Worm (Caenorhabditis elegans) whole organism, mixed stage, embryonic: ENCODE data around the gene ifa-3.

Source experiments
- M03D4.4 ChIP-seq: sonication (generic microtip); optimal IDR thresholded peaks from 2 replicates; lab custom pipeline; 2017; ENCODE audit warnings: mild to moderate bottlenecking, missing genetic modification characterization, missing compliant biosample characterization
- bed-3 ChIP-seq: fragments of 200-800 bp; sonication (Bioruptor generic); optimal IDR thresholded peaks from 3 replicates; lab custom pipeline; 2018; ENCODE audit warnings: mild to moderate bottlenecking, missing genetic modification characterization, moderate library complexity, missing compliant biosample characterization
- blmp-1 ChIP-seq: fragments of 150-350 bp; optimal IDR thresholded peaks from 2 replicates; lab custom pipeline; 2014; ENCODE audit warnings: missing biosample characterization, missing genetic modification characterization
- ceh-39 ChIP-seq: fragments of 150-350 bp; optimal IDR thresholded peaks from 2 replicates; lab custom pipeline; 2014; ENCODE audit warnings: missing biosample characterization, missing genetic modification characterization
- ceh-43 ChIP-seq: fragments of 200-800 bp; sonication (Bioruptor generic); optimal IDR thresholded peaks from 2 replicates; lab custom pipeline; 2018; ENCODE audit warnings: mild to moderate bottlenecking, missing genetic modification characterization, moderate library complexity, missing compliant biosample characterization
- ceh-83 ChIP-seq: fragments of 200-800 bp; sonication (Bioruptor generic); optimal IDR thresholded peaks from 2 replicates; lab custom pipeline; 2018; ENCODE audit warnings: mild to moderate bottlenecking, missing genetic modification characterization, missing compliant biosample characterization
- ces-1 ChIP-seq: fragments of 150-350 bp; optimal IDR thresholded peaks from 2 replicates; lab custom pipeline; 2014; ENCODE audit warnings: missing biosample characterization, missing genetic modification reagents, missing genetic modification characterization
- drap-1 ChIP-seq: fragments of 200-800 bp; sonication (Bioruptor generic); optimal IDR thresholded peaks from 3 replicates; lab custom pipeline; 2018; ENCODE audit warnings: mild to moderate bottlenecking, missing genetic modification characterization, missing compliant biosample characterization
- elt-1 ChIP-seq: sonication (generic microtip); optimal IDR thresholded peaks from 2 replicates; lab custom pipeline; 2017; ENCODE audit warnings: missing genetic modification characterization, mild to moderate bottlenecking, missing compliant biosample characterization, antibody characterized with exemption, moderate library complexity, borderline replicate concordance; ENCODE audit not compliant: insufficient read depth
- elt-3 ChIP-seq: fragments of 150-350 bp; optimal IDR thresholded peaks from 2 replicates; lab custom pipeline; 2014; ENCODE audit warnings: missing biosample characterization, missing genetic modification characterization
- ham-2 ChIP-seq: fragments of 200-800 bp; sonication (Bioruptor generic); optimal IDR thresholded peaks from 2 replicates; lab custom pipeline; 2018; ENCODE audit warnings: mild to moderate bottlenecking, missing genetic modification characterization, missing compliant biosample characterization
- hlh-1 ChIP-seq: fragments of 150-350 bp; optimal IDR thresholded peaks from 2 replicates; lab custom pipeline; 2014; ENCODE audit warnings: missing biosample characterization, missing genetic modification reagents, missing genetic modification characterization
- lin-13 ChIP-seq: fragments of 150-350 bp; optimal IDR thresholded peaks from 2 replicates; lab custom pipeline; 2014; ENCODE audit warnings: missing biosample characterization, missing genetic modification characterization
- lin-32 ChIP-seq: fragments of 200-800 bp; sonication (Bioruptor generic); optimal IDR thresholded peaks from 2 replicates; lab custom pipeline; 2018; ENCODE audit warnings: mild to moderate bottlenecking, missing genetic modification characterization, missing compliant biosample characterization
- lsy-2 ChIP-seq: fragments of 150-350 bp; optimal IDR thresholded peaks from 2 replicates; lab custom pipeline; 2014; ENCODE audit warnings: missing biosample characterization, missing genetic modification characterization
- mab-5 ChIP-seq: fragments of 150-350 bp; optimal IDR thresholded peaks from 2 replicates; lab custom pipeline; 2014; ENCODE audit warnings: missing biosample characterization, missing genetic modification characterization
- mep-1 ChIP-seq: fragments of 150-350 bp; optimal IDR thresholded peaks from 2 replicates; lab custom pipeline; 2017; ENCODE audit warnings: missing biosample characterization, missing genetic modification reagents, missing genetic modification characterization, inconsistent platforms
- mls-2 ChIP-seq: sonication (generic microtip); optimal IDR thresholded peaks from 2 replicates; lab custom pipeline; 2016; ENCODE audit warnings: mild to moderate bottlenecking, missing genetic modification characterization, moderate library complexity, missing compliant biosample characterization
- nhr-12 ChIP-seq: fragments of 150-350 bp; optimal IDR thresholded peaks from 2 replicates; lab custom pipeline; 2014; ENCODE audit warnings: missing biosample characterization, missing genetic modification characterization
- nhr-2 ChIP-seq: fragments of 150-350 bp; optimal IDR thresholded peaks from 2 replicates; lab custom pipeline; 2014; ENCODE audit warnings: missing biosample characterization, missing genetic modification characterization
- nhr-28 ChIP-seq: fragments of 150-350 bp; optimal IDR thresholded peaks from 2 replicates; lab custom pipeline; 2014; ENCODE audit warnings: missing biosample characterization, missing genetic modification characterization
- nhr-76 ChIP-seq: sonication (generic microtip); optimal IDR thresholded peaks from 2 replicates; lab custom pipeline; 2017; ENCODE audit warnings: missing biosample characterization, missing genetic modification characterization
- pha-4 ChIP-seq: fragments of 150-350 bp; optimal IDR thresholded peaks from 2 replicates; lab custom pipeline; 2018; ENCODE audit warnings: missing biosample characterization, missing genetic modification reagents, missing genetic modification characterization
- sem-2 ChIP-seq: fragments of 200-800 bp; sonication (Bioruptor generic); optimal IDR thresholded peaks from 2 replicates; lab custom pipeline; 2018; ENCODE audit warnings: mild to moderate bottlenecking, missing genetic modification characterization, missing compliant biosample characterization
- snpc-4 ChIP-seq: fragments of 150-350 bp; optimal IDR thresholded peaks from 2 replicates; lab custom pipeline; 2014; ENCODE audit warnings: missing biosample characterization, missing genetic modification characterization
- sptf-1 ChIP-seq: sonication (generic microtip); optimal IDR thresholded peaks from 2 replicates; lab custom pipeline; 2017; ENCODE audit warnings: mild to moderate bottlenecking, missing genetic modification characterization, moderate library complexity, missing compliant biosample characterization
- unc-120 ChIP-seq: sonication (generic microtip); optimal IDR thresholded peaks from 2 replicates; lab custom pipeline; 2017; ENCODE audit warnings: missing genetic modification characterization, missing compliant biosample characterization; ENCODE audit not compliant: poor library complexity, severe bottlenecking
- unc-39 ChIP-seq: fragments of 150-350 bp; optimal IDR thresholded peaks from 2 replicates; lab custom pipeline; 2014; ENCODE audit warnings: missing biosample characterization, missing genetic modification characterization
- unc-62 ChIP-seq: fragments of 150-350 bp; optimal IDR thresholded peaks from 2 replicates; lab custom pipeline; 2014; ENCODE audit warnings: missing biosample characterization, missing genetic modification reagents, missing genetic modification characterization
- zip-8 ChIP-seq: fragments of 150-350 bp; optimal IDR thresholded peaks from 2 replicates; lab custom pipeline; 2014; ENCODE audit warnings: missing biosample characterization, missing genetic modification characterization
- ztf-11 ChIP-seq: fragments of 150-350 bp; optimal IDR thresholded peaks from 2 replicates; lab custom pipeline; 2014; ENCODE audit warnings: missing biosample characterization, missing genetic modification characterization

The ifa-3 gene

DNA sequence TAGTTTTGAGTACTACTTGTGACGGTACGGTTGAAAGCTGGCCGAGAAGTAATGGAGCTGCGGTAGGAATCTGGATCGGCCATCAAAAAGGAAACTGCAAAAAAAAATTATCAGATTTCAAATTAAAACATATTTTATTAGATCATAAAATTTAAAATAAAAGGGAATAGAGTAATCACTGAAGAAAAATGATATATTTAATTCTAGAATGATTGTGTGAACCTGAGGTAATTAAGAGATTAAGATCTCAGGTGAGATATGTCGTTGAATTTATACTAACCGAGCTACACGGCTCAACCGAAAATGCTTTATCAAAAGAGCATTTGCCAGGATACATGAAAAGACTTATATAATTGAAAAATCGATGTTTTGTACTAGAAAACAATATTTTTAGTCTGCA lies at the start of gene ifa-3:
TSS of gene ifa-3 (minus strand) at position 101 of the 400 bp plus-strand sequence.
- TF ChIP-seq unc-39 (tag; lab: Kevin White, UChicago) (no peak), nhr-12 (no peak), elt-3 (tag; lab: Kevin White, UChicago) (no peak), unc-120 (no peak), lin-32 (GFP tag; lab: Kevin White, UChicago) (no peak), ces-1 (no peak), nhr-76 (tag; lab: Kevin White, UChicago) (no peak), lsy-2 (tag; lab: Kevin White, UChicago) (no peak), snpc-4 (no peak), nhr-28 (tag; lab: Kevin White, UChicago) (no peak), drap-1 (no peak), hlh-1 (tag; lab: Kevin White, UChicago) (no peak), ztf-11 (tag; lab: Kevin White, UChicago) (no peak), M03D4.4 (tag; lab: Kevin White, UChicago) (no peak), blmp-1 (tag; lab: Kevin White, UChicago) (no peak)

ce11 chrX:16318248-16318647 lies 48.4 kb upstream of the ifa-3 start:
- TF ChIP-seq sem-2 (GFP tag; lab: Kevin White, UChicago) (no peak), lin-32 (GFP tag; lab: Kevin White, UChicago) (no peak), bed-3 (GFP tag; lab: Kevin White, UChicago) (no peak), M03D4.4 (tag; lab: Kevin White, UChicago) (no peak), ceh-39 (tag; lab: Kevin White, UChicago) (no peak), mls-2 (tag; lab: Kevin White, UChicago) (no peak), unc-62 (GFP tag; lab: Kevin White, UChicago) (no peak), mep-1 (tag; lab: Kevin White, UChicago) (no peak), ceh-83 (GFP tag; lab: Kevin White, UChicago) (no peak), mab-5 (tag; lab: Kevin White, UChicago) (no peak), lsy-2 (tag; lab: Kevin White, UChicago) (no peak), ceh-43 (GFP tag; lab: Kevin White, UChicago) (no peak), ztf-11 (tag; lab: Kevin White, UChicago) (no peak)

DNA sequence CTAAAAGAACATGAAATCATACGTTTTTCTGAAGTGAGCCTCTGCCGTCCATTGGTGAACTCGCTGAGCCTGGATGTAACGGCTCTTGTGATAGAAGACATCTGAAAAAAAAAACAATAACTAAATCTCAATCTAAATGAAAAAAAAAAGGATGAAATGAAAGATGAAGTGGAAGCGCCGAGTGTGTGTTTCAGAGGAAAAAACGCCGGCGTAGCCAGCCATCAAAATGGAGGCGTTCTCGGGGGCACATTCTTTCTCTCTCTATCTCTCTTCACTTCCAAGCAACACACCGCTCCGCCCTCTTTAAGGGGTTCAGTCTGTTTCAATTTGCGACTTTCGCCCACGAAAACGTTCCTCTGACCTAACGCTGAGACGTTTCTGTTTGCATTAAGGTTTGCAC lies 47.8 kb upstream of the ifa-3 start, which contains the start of gene T01B4.3:
TSS of gene T01B4.3 (minus strand) at position 101 of the 400 bp plus-strand sequence.
- no peak for TF ChIP-seq zip-8 (tag; lab: Kevin White, UChicago)
- TF ChIP-seq nhr-76 (tag; lab: Kevin White, UChicago) = no peak
- TF ChIP-seq unc-120 = no peak
- TF ChIP-seq ces-1 = no peak
- no peak for TF ChIP-seq nhr-2 (tag; lab: Kevin White, UChicago)
- TF ChIP-seq nhr-12 = no peak
- TF ChIP-seq lin-13 (tag; lab: Kevin White, UChicago) = no peak
- TF ChIP-seq elt-1 (tag; lab: Kevin White, UChicago) = no peak
- TF ChIP-seq ham-2 (GFP tag; lab: Kevin White, UChicago) = no peak
- no peak for TF ChIP-seq ztf-11 (tag; lab: Kevin White, UChicago)
- no peak for TF ChIP-seq hlh-1 (tag; lab: Kevin White, UChicago)
- no peak for TF ChIP-seq mls-2 (tag; lab: Kevin White, UChicago)
- no peak for TF ChIP-seq M03D4.4 (tag; lab: Kevin White, UChicago)
- TF ChIP-seq elt-3 (tag; lab: Kevin White, UChicago) = no peak
- TF ChIP-seq ceh-83 (GFP tag; lab: Kevin White, UChicago) = no peak

ce11 chrX:16309705-16310104 lies 39.8 kb upstream of the ifa-3 start:
- no peak for TF ChIP-seq blmp-1 (tag; lab: Kevin White, UChicago)
- TF ChIP-seq elt-3 (tag; lab: Kevin White, UChicago) = no peak

DNA sequence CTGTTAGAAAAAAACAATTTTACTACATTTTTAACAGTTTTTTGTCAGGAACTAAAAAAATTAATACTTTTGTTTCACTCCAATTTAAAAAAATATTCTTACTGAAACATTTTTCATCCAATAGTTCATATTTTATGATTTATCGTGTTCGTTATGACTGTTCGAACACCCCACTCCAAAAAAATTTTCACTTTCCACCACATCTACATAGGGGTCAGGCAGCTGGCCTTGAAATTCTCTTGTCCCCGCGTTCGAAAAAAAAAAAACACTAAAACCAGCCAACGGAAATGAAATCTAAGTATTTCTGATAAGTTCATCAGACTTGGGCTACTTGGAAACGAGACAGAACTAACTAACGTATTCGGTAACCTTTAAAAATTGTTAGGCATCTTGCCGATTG lies 36.3 kb upstream of the ifa-3 start, which contains the start of gene twk-22:
TSS of gene twk-22 (plus strand) at position 301 of the 400 bp plus-strand sequence.
- TF ChIP-seq unc-120 (no peak), pha-4 (tag; lab: Kevin White, UChicago) (no peak), ztf-11 (tag; lab: Kevin White, UChicago) (no peak), hlh-1 (tag; lab: Kevin White, UChicago) (no peak), sptf-1 (tag; lab: Kevin White, UChicago) (no peak), nhr-2 (tag; lab: Kevin White, UChicago) (no peak), ceh-83 (GFP tag; lab: Kevin White, UChicago) (no peak), mls-2 (tag; lab: Kevin White, UChicago) (no peak), lin-32 (GFP tag; lab: Kevin White, UChicago) (no peak), unc-39 (tag; lab: Kevin White, UChicago) (no peak), unc-62 (GFP tag; lab: Kevin White, UChicago) (no peak)
